Fruit fly (Drosophila melanogaster) Kc167 (cell line): ENCODE measurements around the gene Pex1.

Experiments
- Myc ChIP-seq: fragments of >200 bp; optimal IDR thresholded peaks from 2 replicates; lab custom pipeline; 2017; ENCODE audit warnings: missing external identifiers
- Sin3A ChIP-seq: fragments of >200 bp; optimal IDR thresholded peaks from 2 replicates; lab custom pipeline; 2018; ENCODE audit warnings: missing external identifiers
- insv ChIP-seq: fragments of >200 bp; optimal IDR thresholded peaks from 3 replicates; lab custom pipeline; 2018; ENCODE audit warnings: missing external identifiers
- ttk ChIP-seq: sonication (Bioruptor generic); optimal IDR thresholded peaks from 2 replicates; lab custom pipeline; 2017; ENCODE audit warnings: missing external identifiers

DNA sequence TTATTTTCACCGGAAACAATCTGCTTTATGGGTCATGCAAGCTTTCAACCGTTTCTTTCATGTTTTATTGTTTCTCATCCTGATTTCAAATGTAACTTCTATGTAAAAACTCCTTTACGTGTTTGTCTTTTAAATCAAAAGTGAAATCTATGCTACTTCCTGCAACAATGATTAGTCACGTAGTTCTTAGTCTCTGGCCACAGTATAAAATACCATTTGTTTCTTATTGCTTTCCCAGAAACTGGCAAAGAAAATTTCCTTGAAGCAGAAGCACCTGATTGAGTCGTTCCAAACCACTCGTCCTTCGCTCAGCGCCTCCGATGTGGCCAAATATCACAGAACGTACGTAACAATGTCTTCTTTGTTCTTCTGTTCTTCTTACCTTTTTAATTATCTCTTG, 3.8 kb downstream of the Pex1 start, which contains the start of gene btl:
- TF ChIP-seq ttk (lab: Kevin White, UChicago) (no peak), Myc (no peak), Sin3A (lab: Kevin White, UChicago) (no peak), insv (no peak)
